Fruit fly (Drosophila melanogaster): ENCODE measurements around the gene CG10738.

DNA sequence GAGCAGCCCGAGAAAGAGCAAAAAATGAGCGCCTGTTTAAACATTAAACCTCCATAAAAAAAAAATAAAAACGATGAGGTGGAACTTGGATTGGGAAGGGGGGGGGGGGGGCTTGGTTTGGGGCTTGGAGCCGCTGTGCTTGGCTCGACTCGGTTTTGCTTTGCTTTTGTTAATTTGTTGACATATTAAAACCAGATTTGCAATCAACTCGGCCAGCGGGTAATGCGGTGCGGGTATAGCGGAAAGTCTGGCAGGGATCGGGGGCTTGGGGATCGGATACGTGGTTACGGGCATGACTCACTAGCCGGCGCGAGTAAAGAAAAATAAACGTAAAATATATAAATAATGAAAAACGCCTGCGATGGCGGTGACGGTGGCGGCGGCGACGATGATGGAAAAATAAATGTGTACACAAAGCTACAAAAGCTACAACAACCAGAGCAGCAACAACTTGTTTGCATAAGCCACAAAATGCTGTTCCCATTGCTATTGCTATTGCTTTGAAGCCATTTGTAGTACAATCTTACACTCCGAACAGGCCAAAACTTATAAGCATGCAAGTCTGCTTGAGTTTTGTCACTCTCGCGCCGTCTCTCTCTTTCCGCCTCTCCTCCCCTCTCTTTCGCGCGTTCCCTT, 47.3 kb downstream of the CG10738 start:
- TF ChIP-seq CG10669 (GFP tag; optimal IDR thresholded peaks at IDR 0.05) = peak; percentile 46
- no peak for TF ChIP-seq Hr39 (GFP tag; optimal IDR thresholded peaks at IDR 0.05)
- no peak for TF ChIP-seq CG6792 (GFP tag; optimal IDR thresholded peaks at IDR 0.05)
- no peak for TF ChIP-seq Blimp-1 (GFP tag; optimal IDR thresholded peaks at IDR 0.05)
- no peak for TF ChIP-seq Gug (GFP tag; IDR thresholded peaks at IDR 0.05)
- no peak for TF ChIP-seq achi (GFP tag; optimal IDR thresholded peaks at IDR 0.05)
- TF ChIP-seq CG15336 (GFP tag; IDR thresholded peaks at IDR 0.05) = peak; percentile 17; the same call in 1 of the 2 replicates
- no peak for TF ChIP-seq pdm3 (GFP tag; optimal IDR thresholded peaks at IDR 0.05)
- peak; percentile 36 for TF ChIP-seq Lpt (GFP tag; optimal IDR thresholded peaks at IDR 0.05)
- peak; percentile 72 for TF ChIP-seq CG6808 (GFP tag; optimal IDR thresholded peaks at IDR 0.05)
